Fruit fly (Drosophila melanogaster) whole organism, embryonic: ENCODE measurements around the gene Nak.

Experiments used
- C15 ChIP-seq: fragments of 200-800 bp; sonication (Bioruptor generic); IDR thresholded peaks from 3 replicates; pipeline ENCODE4 v1.3.6; 2022; ENCODE audit warnings: missing biosample characterization, missing genetic modification characterization
- CG10147 ChIP-seq: fragments of 200-800 bp; sonication (Bioruptor generic); optimal IDR thresholded peaks from 2 replicates; lab custom pipeline; 2019; ENCODE audit warnings: missing biosample characterization, mild to moderate bottlenecking, missing genetic modification characterization, moderate library complexity
- CG10267 ChIP-seq: fragments of 200-800 bp; sonication (Bioruptor generic); optimal IDR thresholded peaks from 2 replicates; lab custom pipeline; 2018; ENCODE audit warnings: missing biosample characterization, mild to moderate bottlenecking, missing genetic modification characterization, moderate library complexity
- CG1233 ChIP-seq: fragments of 200-800 bp; sonication (Bioruptor generic); optimal IDR thresholded peaks from 4 replicates; lab custom pipeline; 2018; ENCODE audit warnings: missing biosample characterization, mild to moderate bottlenecking, missing genetic modification characterization
- CG12659 ChIP-seq: fragments of 200-800 bp; sonication (Bioruptor generic); optimal IDR thresholded peaks from 3 replicates; lab custom pipeline; 2017; ENCODE audit warnings: mild to moderate bottlenecking, missing biosample characterization, missing genetic modification reagents, missing genetic modification characterization
- CG13287 ChIP-seq: fragments of 200-800 bp; sonication (Bioruptor generic); IDR thresholded peaks from 2 replicates; pipeline ENCODE4 v1.3.6; 2022; ENCODE audit warnings: missing biosample characterization, missing genetic modification characterization; ENCODE audit not compliant: partially characterized antibody
- CG13894 ChIP-seq: fragments of 200-800 bp; sonication (Bioruptor generic); optimal IDR thresholded peaks from 3 replicates; lab custom pipeline; 2018; ENCODE audit warnings: missing biosample characterization, mild to moderate bottlenecking, missing genetic modification characterization, moderate library complexity
- CG14860 ChIP-seq: fragments of 200-800 bp; sonication (Bioruptor generic); IDR thresholded peaks from 3 replicates; pipeline ENCODE4 v1.3.6; 2022; ENCODE audit warnings: missing biosample characterization, missing genetic modification characterization; ENCODE audit not compliant: partially characterized antibody
- CG15073 ChIP-seq: fragments of 200-800 bp; sonication (Bioruptor generic); optimal IDR thresholded peaks from 2 replicates; lab custom pipeline; 2016; ENCODE audit warnings: missing biosample characterization, missing genetic modification characterization
- CG16813 ChIP-seq: fragments of 200-800 bp; sonication (Bioruptor generic); IDR thresholded peaks from 3 replicates; pipeline ENCODE4 v1.3.6; 2022; ENCODE audit warnings: missing biosample characterization, missing genetic modification characterization; ENCODE audit not compliant: partially characterized antibody
- CG2120 ChIP-seq: fragments of 200-800 bp; sonication (Bioruptor generic); optimal IDR thresholded peaks from 3 replicates; lab custom pipeline; 2016; ENCODE audit warnings: missing biosample characterization, missing genetic modification characterization
- CG30020 ChIP-seq: fragments of 200-800 bp; optimal IDR thresholded peaks from 2 replicates; lab custom pipeline; 2019; ENCODE audit warnings: missing biosample characterization, mild to moderate bottlenecking, missing genetic modification characterization, moderate library complexity
- CG3995 ChIP-seq: fragments of 200-800 bp; sonication (Bioruptor generic); optimal IDR thresholded peaks from 3 replicates; lab custom pipeline; 2016; ENCODE audit warnings: missing biosample characterization, missing genetic modification characterization
- CG4617 ChIP-seq: fragments of 200-800 bp; sonication (Bioruptor generic); optimal IDR thresholded peaks from 3 replicates; lab custom pipeline; 2016; ENCODE audit warnings: missing biosample characterization, missing genetic modification characterization, borderline replicate concordance
- CG7839 ChIP-seq: fragments of 200-800 bp; sonication (Bioruptor generic); optimal IDR thresholded peaks from 3 replicates; lab custom pipeline; 2018; ENCODE audit warnings: missing biosample characterization, mild to moderate bottlenecking, missing genetic modification characterization, moderate library complexity
- CG8924 ChIP-seq: fragments of 200-800 bp; optimal IDR thresholded peaks from 3 replicates; lab custom pipeline; 2019; ENCODE audit warnings: missing biosample characterization, mild to moderate bottlenecking, missing genetic modification characterization, moderate library complexity
- CTCF ChIP-seq: fragments of 200-800 bp; sonication (Bioruptor generic); optimal IDR thresholded peaks from 2 replicates; lab custom pipeline; 2017; ENCODE audit warnings: missing biosample characterization, mild to moderate bottlenecking, missing genetic modification characterization, moderate library complexity
- CoRest ChIP-seq: fragments of 200-800 bp; sonication (Bioruptor generic); optimal IDR thresholded peaks from 3 replicates; lab custom pipeline; 2018; ENCODE audit warnings: missing biosample characterization, mild to moderate bottlenecking, missing genetic modification characterization, moderate library complexity
- D19A ChIP-seq: fragments of 200-800 bp; optimal IDR thresholded peaks from 3 replicates; lab custom pipeline; 2019; ENCODE audit warnings: missing biosample characterization, mild to moderate bottlenecking, missing genetic modification characterization, moderate library complexity
- Doc2 ChIP-seq: fragments of 200-800 bp; sonication (Bioruptor generic); IDR thresholded peaks from 2 replicates; pipeline ENCODE4 v1.3.6; 2022; ENCODE audit warnings: missing biosample characterization, missing genetic modification characterization
- Dp ChIP-seq: fragments of 200-800 bp; sonication (Bioruptor generic); optimal IDR thresholded peaks from 2 replicates; lab custom pipeline; 2018; ENCODE audit warnings: missing biosample characterization, mild to moderate bottlenecking, missing genetic modification characterization, moderate library complexity
- E2f2 ChIP-seq: fragments of 200-800 bp; sonication (Bioruptor generic); IDR thresholded peaks from 2 replicates; pipeline ENCODE4 v1.3.6; 2022; ENCODE audit warnings: missing biosample characterization, missing genetic modification characterization
- Ets97D ChIP-seq: fragments of 200-800 bp; sonication (Bioruptor generic); optimal IDR thresholded peaks from 3 replicates; lab custom pipeline; 2016; ENCODE audit warnings: missing biosample characterization, missing genetic modification characterization
- Hmr ChIP-seq: fragments of 200-800 bp; sonication (Bioruptor generic); optimal IDR thresholded peaks from 3 replicates; lab custom pipeline; 2017; ENCODE audit warnings: mild to moderate bottlenecking, missing biosample characterization, missing genetic modification reagents, missing genetic modification characterization
- Opbp ChIP-seq: fragments of 200-800 bp; sonication (Bioruptor generic); IDR thresholded peaks from 3 replicates; pipeline ENCODE4 v1.3.6; 2022; ENCODE audit warnings: missing biosample characterization, missing genetic modification characterization; ENCODE audit not compliant: partially characterized antibody
- PHDP ChIP-seq: fragments of 200-800 bp; sonication (Bioruptor generic); optimal IDR thresholded peaks from 3 replicates; lab custom pipeline; 2018; ENCODE audit warnings: missing biosample characterization, mild to moderate bottlenecking, missing genetic modification characterization, moderate library complexity
- Pdp1 ChIP-seq, 2 experiments: fragments of 200-800 bp; sonication (Bioruptor generic); optimal IDR thresholded peaks; 3 replicates each; lab custom pipeline; 2016; ENCODE audit warnings: missing biosample characterization in 2 of 2, missing genetic modification characterization in 2 of 2, mild to moderate bottlenecking in 1 of 2, moderate library complexity in 1 of 2
- bigmax ChIP-seq: fragments of 200-800 bp; sonication (Bioruptor generic); optimal IDR thresholded peaks from 2 replicates; lab custom pipeline; 2018; ENCODE audit warnings: missing biosample characterization, mild to moderate bottlenecking, missing genetic modification characterization
- chinmo ChIP-seq: fragments of 200-800 bp; sonication (Bioruptor generic); IDR thresholded peaks from 4 replicates; pipeline ENCODE4 v1.3.6; 2022; ENCODE audit warnings: missing biosample characterization, missing genetic modification characterization; ENCODE audit not compliant: partially characterized antibody
- dmrt99B ChIP-seq: fragments of 200-800 bp; sonication (Bioruptor generic); optimal IDR thresholded peaks from 2 replicates; lab custom pipeline; 2018; ENCODE audit warnings: missing biosample characterization, mild to moderate bottlenecking, missing genetic modification characterization, moderate library complexity
- gfzf ChIP-seq: fragments of 200-800 bp; sonication (Bioruptor generic); optimal IDR thresholded peaks from 2 replicates; lab custom pipeline; 2016; ENCODE audit warnings: missing biosample characterization, mild to moderate bottlenecking, missing genetic modification characterization, moderate library complexity
- gro ChIP-seq: fragments of 200-800 bp; sonication (Bioruptor generic); optimal IDR thresholded peaks from 2 replicates; lab custom pipeline; 2016; ENCODE audit warnings: missing biosample characterization, missing genetic modification characterization
- hb ChIP-seq: fragments of 200-800 bp; sonication (Bioruptor generic); IDR thresholded peaks from 3 replicates; pipeline ENCODE4 v1.3.6; 2022; ENCODE audit warnings: missing biosample characterization, missing genetic modification characterization; ENCODE audit not compliant: partially characterized antibody
- hbn ChIP-seq: fragments of 200-800 bp; sonication (Bioruptor generic); IDR thresholded peaks from 2 replicates; pipeline ENCODE4 v1.3.6; 2022; ENCODE audit warnings: missing biosample characterization, missing genetic modification characterization; ENCODE audit not compliant: partially characterized antibody
- jing ChIP-seq: fragments of 200-800 bp; sonication (Bioruptor generic); optimal IDR thresholded peaks from 2 replicates; lab custom pipeline; 2018; ENCODE audit warnings: missing biosample characterization, mild to moderate bottlenecking, missing genetic modification characterization
- luna ChIP-seq: fragments of 200-800 bp; sonication (Bioruptor generic); optimal IDR thresholded peaks from 2 replicates; lab custom pipeline; 2016; ENCODE audit warnings: missing biosample characterization, missing genetic modification characterization
- nerfin-2 ChIP-seq: fragments of 200-800 bp; sonication (Bioruptor generic); IDR thresholded peaks from 2 replicates; pipeline ENCODE4 v1.3.6; 2022; ENCODE audit warnings: missing biosample characterization, missing genetic modification characterization; ENCODE audit not compliant: partially characterized antibody
- nmo ChIP-seq: fragments of 200-800 bp; sonication (Bioruptor generic); optimal IDR thresholded peaks from 2 replicates; lab custom pipeline; 2018; ENCODE audit warnings: missing biosample characterization, mild to moderate bottlenecking, missing genetic modification characterization, moderate library complexity
- row ChIP-seq: fragments of 200-800 bp; sonication (Bioruptor generic); IDR thresholded peaks from 3 replicates; pipeline ENCODE4 v1.3.6; 2022; ENCODE audit warnings: missing biosample characterization, missing genetic modification characterization
- run ChIP-seq: fragments of 200-800 bp; sonication (Bioruptor generic); optimal IDR thresholded peaks from 3 replicates; lab custom pipeline; 2018; ENCODE audit warnings: missing biosample characterization, mild to moderate bottlenecking, missing genetic modification characterization
- sd ChIP-seq: fragments of 200-800 bp; sonication (Bioruptor generic); optimal IDR thresholded peaks from 3 replicates; lab custom pipeline; 2018; ENCODE audit warnings: missing biosample characterization, mild to moderate bottlenecking, missing genetic modification characterization, moderate library complexity
- slbo ChIP-seq: fragments of 200-800 bp; sonication (Bioruptor generic); IDR thresholded peaks from 2 replicates; pipeline ENCODE4 v1.3.6; 2022; ENCODE audit warnings: missing biosample characterization, missing genetic modification characterization
- tin ChIP-seq: fragments of 200-800 bp; sonication (Bioruptor generic); optimal IDR thresholded peaks from 3 replicates; lab custom pipeline; 2016; ENCODE audit warnings: missing biosample characterization, missing genetic modification characterization
- twi ChIP-seq: fragments of 200-800 bp; optimal IDR thresholded peaks from 2 replicates; lab custom pipeline; 2019; ENCODE audit warnings: missing biosample characterization, mild to moderate bottlenecking, missing genetic modification characterization, moderate library complexity
- vvl ChIP-seq: fragments of 200-800 bp; sonication (Bioruptor generic); IDR thresholded peaks from 2 replicates; pipeline ENCODE4 v1.3.6; 2022; ENCODE audit warnings: missing biosample characterization, missing genetic modification characterization
- zen2 ChIP-seq: fragments of 200-800 bp; sonication (Bioruptor generic); IDR thresholded peaks from 3 replicates; pipeline ENCODE4 v1.3.6; 2022; ENCODE audit warnings: missing biosample characterization, missing genetic modification characterization; ENCODE audit not compliant: partially characterized antibody

Nak gene

DNA sequence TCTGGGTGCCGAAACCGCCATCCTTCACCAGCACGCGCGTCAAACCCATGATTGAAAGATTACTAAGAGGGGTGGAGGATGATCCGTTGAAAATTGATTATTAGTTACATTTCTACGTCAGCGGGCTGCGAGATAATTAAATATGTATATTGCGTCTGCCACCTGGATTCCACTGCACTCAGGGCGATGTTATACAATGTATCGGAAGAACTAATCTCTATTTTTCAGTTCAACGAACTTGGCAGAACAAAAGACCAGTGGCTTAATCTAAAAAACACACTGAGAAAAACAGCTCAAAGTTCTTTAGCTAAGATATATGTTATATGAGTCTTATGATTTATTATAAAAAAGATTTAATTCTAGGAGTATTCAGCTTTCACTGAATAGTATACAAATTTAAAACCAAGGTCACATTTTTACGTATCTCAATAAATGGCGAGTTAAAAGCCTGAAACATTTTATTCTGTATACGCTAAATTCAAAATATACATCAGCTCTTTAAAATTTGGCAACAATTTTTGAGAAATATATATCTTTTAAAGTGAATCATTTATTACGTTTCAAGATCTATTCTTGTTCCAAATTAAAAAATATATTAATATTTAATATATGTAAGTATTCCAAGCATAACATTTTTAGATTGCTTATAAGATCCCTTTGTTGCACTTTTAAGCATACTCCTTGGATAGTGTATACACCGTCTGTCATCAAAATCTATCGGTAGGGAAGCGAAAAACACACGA is 14.9 kb downstream of the Nak start (continued):
- no peak for TF ChIP-seq twi
- no peak for TF ChIP-seq Doc2 (GFP tag; lab: Robert Waterston, UW)
- TF ChIP-seq PHDP (tag; lab: Kevin White, UChicago) = peak; percentile 42
- no peak for TF ChIP-seq luna
- no peak for TF ChIP-seq CG15073 (GFP tag; lab: Kevin White, UChicago)
- no peak for TF ChIP-seq bigmax (GFP tag; lab: Kevin White, UChicago)

DNA sequence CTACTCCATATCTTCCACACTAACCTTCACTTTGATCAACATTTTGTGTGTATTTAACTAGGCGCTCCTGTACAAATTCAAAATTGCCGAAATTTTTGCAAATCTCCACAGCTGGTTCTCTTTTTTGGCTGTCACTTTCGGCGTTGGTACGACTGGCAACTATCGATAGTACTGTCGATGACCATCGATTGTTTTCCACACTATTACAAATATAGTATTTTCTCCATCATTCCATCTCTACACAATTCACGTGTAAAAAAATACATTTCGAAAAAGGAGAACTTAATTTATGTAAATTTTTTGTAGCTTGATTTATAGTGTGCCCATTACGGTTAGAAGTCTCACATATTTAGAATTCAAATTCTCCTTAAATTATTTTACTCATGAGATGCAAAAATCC is 16.9 kb downstream of the Nak start, which contains the start of gene Nedd8:
TSS of gene Nedd8 (minus strand) at position 164 of the 400 bp plus-strand sequence.
- peak; percentile 62 for TF ChIP-seq CTCF
- peak; percentile 90 for TF ChIP-seq hbn
- TF ChIP-seq CG16813 (GFP tag; lab: Robert Waterston, UW) = peak; percentile 83
- peak; percentile 17 for TF ChIP-seq Hmr (GFP tag; lab: Kevin White, UChicago)
- peak; percentile 7 for TF ChIP-seq CG10147 (GFP tag; lab: Kevin White, UChicago)
- peak; percentile 65 for TF ChIP-seq CG3995 (GFP tag; lab: Kevin White, UChicago)
- peak; percentile 81 for TF ChIP-seq zen2
- TF ChIP-seq run = no peak
- TF ChIP-seq nmo (GFP tag; lab: Kevin White, UChicago) = peak; percentile 4
- TF ChIP-seq CG10267 (tag; lab: Kevin White, UChicago) = peak; percentile 71
- peak; percentile 86 for TF ChIP-seq vvl (GFP tag; lab: Robert Waterston, UW)
- peak; percentile 95 for TF ChIP-seq CG13287 (GFP tag; lab: Robert Waterston, UW)
- TF ChIP-seq CG8924 (tag; lab: Kevin White, UChicago) = peak; percentile 10
- TF ChIP-seq CG13894 = peak; percentile 30
- TF ChIP-seq sd (tag; lab: Kevin White, UChicago) = peak; percentile 15
- peak; percentile 67; the same call in 2 of the 3 replicates for TF ChIP-seq hb (GFP tag; lab: Robert Waterston, UW)
- peak; percentile 20 for TF ChIP-seq gro (GFP tag; lab: Kevin White, UChicago)
- peak; percentile 71 for TF ChIP-seq CG12659
- peak; percentile 63 for TF ChIP-seq gfzf
- peak; percentile 77 for TF ChIP-seq CG14860 (GFP tag; lab: Robert Waterston, UW)
- TF ChIP-seq CG2120 (GFP tag; lab: Kevin White, UChicago) = peak; percentile 46
- TF ChIP-seq row (GFP tag; lab: Robert Waterston, UW) = peak; percentile 42; the same call in 2 of the 3 replicates
- TF ChIP-seq C15 (GFP tag; lab: Robert Waterston, UW) = no peak
- peak; percentile 42; the same call in 1 of the 2 replicates for TF ChIP-seq slbo (GFP tag; lab: Robert Waterston, UW)
- no peak for TF ChIP-seq CG7839 (tag; lab: Kevin White, UChicago)
- TF ChIP-seq chinmo = peak; percentile 86; the same call in 3 of the 4 replicates
- peak; percentile 28 for TF ChIP-seq D19A
- TF ChIP-seq jing (GFP tag; lab: Kevin White, UChicago) = no peak
- TF ChIP-seq CG4617 = peak; percentile 29
- TF ChIP-seq CG1233 (GFP tag; lab: Kevin White, UChicago) = no peak
- TF ChIP-seq Opbp (GFP tag; lab: Robert Waterston, UW) = peak; percentile 91
- TF ChIP-seq dmrt99B (tag; lab: Kevin White, UChicago) = no peak
- TF ChIP-seq E2f2 = peak; percentile 76
- TF ChIP-seq Pdp1 (GFP tag; optimal IDR thresholded peaks at IDR 0.05; lab: Kevin White, UChicago) = peak in 1 of 2 experiments; percentile 13
- TF ChIP-seq tin = no peak
- peak; percentile 83 for TF ChIP-seq Ets97D (GFP tag; lab: Kevin White, UChicago)
- peak; percentile 21 for TF ChIP-seq CG30020 (tag; lab: Kevin White, UChicago)
- peak; percentile 66 for TF ChIP-seq nerfin-2 (GFP tag; lab: Robert Waterston, UW)
- peak; percentile 70 for TF ChIP-seq Dp
- TF ChIP-seq CoRest = peak; percentile 29
